Fruit fly (Drosophila melanogaster): Measurements from ENCODE around the gene CG17237.

DNA sequence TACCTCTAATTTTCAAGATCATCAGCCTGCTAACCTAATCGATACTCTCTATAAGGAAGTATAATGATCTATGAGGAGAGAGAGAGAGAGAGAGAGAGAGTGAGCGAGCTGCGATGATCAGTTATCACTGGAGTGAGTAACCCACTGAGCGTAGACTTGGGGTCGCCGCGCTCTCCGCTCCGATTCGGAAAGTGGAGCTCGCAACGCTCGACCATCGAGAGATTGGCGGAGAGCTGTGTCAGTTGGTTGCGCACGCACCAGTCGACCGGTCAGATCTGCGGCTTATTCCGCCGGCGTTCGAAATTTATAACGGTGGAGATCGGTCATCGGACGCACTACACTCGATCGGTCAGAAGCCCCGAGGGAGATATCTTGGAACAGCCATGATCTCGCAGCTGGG lies 47.1 kb downstream of the CG17237 start, which contains the start of gene CG4267:
- TF ChIP-seq CG10631 (GFP tag; optimal IDR thresholded peaks at IDR 0.05) (no peak), Eip78C (GFP tag) (peak; percentile 64), salr (GFP tag; optimal IDR thresholded peaks at IDR 0.05) (no peak), Blimp-1 (GFP tag; optimal IDR thresholded peaks at IDR 0.05) (no peak), Hr38 (GFP tag; optimal IDR thresholded peaks at IDR 0.05) (no peak), CG6854 (GFP tag; optimal IDR thresholded peaks at IDR 0.05) (no peak)
